Worm (Caenorhabditis elegans): ENCODE measurements around the gene pgp-3.

- TF ChIP-seq dao-5 (tag; optimal IDR thresholded peaks at IDR 0.05) (no peak), him-1 (tag; optimal IDR thresholded peaks at IDR 0.05) (no peak), W03F9.2 (tag; optimal IDR thresholded peaks at IDR 0.05) (no peak)
These were observed 48.7 kb downstream of the pgp-3 start for ce11 chrX:11400467-11401184.
